Worm (Caenorhabditis elegans) whole organism, L2 larva: ENCODE results near the gene rrc-1.

Experiments
- aly-2 ChIP-seq: fragments of 150-350 bp; optimal IDR thresholded peaks from 2 replicates; lab custom pipeline; 2014; ENCODE audit warnings: missing biosample characterization, missing genetic modification characterization
- ceh-82 ChIP-seq: fragments of 150-350 bp; optimal IDR thresholded peaks from 2 replicates; lab custom pipeline; 2014; ENCODE audit warnings: missing biosample characterization, missing genetic modification characterization
- egl-27 ChIP-seq: sonication (generic microtip); optimal IDR thresholded peaks from 3 replicates; lab custom pipeline; 2017; ENCODE audit warnings: missing biosample characterization, missing genetic modification reagents, missing genetic modification characterization
- lin-39 ChIP-seq: fragments of 150-350 bp; optimal IDR thresholded peaks from 2 replicates; lab custom pipeline; 2014; ENCODE audit warnings: missing biosample characterization, missing genetic modification reagents, missing genetic modification characterization
- nhr-237 ChIP-seq: fragments of 150-350 bp; optimal IDR thresholded peaks from 2 replicates; lab custom pipeline; 2014; ENCODE audit warnings: missing biosample characterization, missing genetic modification characterization
- zag-1 ChIP-seq: fragments of 150-350 bp; optimal IDR thresholded peaks from 2 replicates; lab custom pipeline; 2014; ENCODE audit warnings: missing biosample characterization, missing genetic modification characterization

- no peak for TF ChIP-seq ceh-82 (tag; lab: Kevin White, UChicago)
- TF ChIP-seq aly-2 (tag; lab: Kevin White, UChicago), result no peak
- TF ChIP-seq zag-1 (tag; lab: Kevin White, UChicago), result no peak
- no peak for TF ChIP-seq nhr-237 (tag; lab: Kevin White, UChicago)
- no peak for TF ChIP-seq egl-27 (tag; lab: Kevin White, UChicago)
- TF ChIP-seq lin-39 (tag; lab: Kevin White, UChicago), result no peak
These were observed 23.6 kb downstream of the rrc-1 start, which contains the start of gene lgc-47 for ce11 chrX:9807377-9808048.
